Fruit fly (Drosophila melanogaster): Measurements from ENCODE around the gene mdy.

The mdy gene

DNA sequence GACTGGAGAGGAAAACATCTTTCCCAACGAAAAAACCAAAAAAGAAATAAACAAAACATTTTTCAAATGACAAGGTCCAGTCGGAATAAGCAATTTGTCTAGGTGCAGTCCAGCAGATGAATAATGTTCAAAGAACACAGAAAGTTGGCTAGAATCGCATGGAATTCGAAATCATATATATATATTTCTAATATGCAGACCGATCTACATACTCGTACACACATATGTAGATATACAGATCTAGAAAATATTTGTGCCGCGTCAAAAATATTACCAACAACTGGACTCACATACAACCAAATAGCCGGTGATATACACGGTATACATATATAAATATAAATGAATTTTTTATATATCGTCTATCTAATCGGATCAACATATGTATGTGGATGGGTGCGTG is 23.2 kb downstream of the mdy start:
- TF ChIP-seq h (optimal IDR thresholded peaks at IDR 0.05), result no peak
- TF ChIP-seq ttk (optimal IDR thresholded peaks at IDR 0.05), result no peak
- TF ChIP-seq Sin3A (optimal IDR thresholded peaks at IDR 0.05), result no peak
- TF ChIP-seq insv (optimal IDR thresholded peaks at IDR 0.05), result no peak
- no peak for TF ChIP-seq psq (optimal IDR thresholded peaks at IDR 0.05)
- no peak for TF ChIP-seq Myc (optimal IDR thresholded peaks at IDR 0.05)

dm6 chr2L:16842505-16842904 is 26.0 kb downstream of the mdy start:
- TF ChIP-seq psq (optimal IDR thresholded peaks at IDR 0.05) (no peak), insv (optimal IDR thresholded peaks at IDR 0.05) (no peak), h (optimal IDR thresholded peaks at IDR 0.05) (no peak), ttk (optimal IDR thresholded peaks at IDR 0.05) (no peak), Sin3A (optimal IDR thresholded peaks at IDR 0.05) (no peak), Myc (optimal IDR thresholded peaks at IDR 0.05) (no peak)

dm6 chr2L:16843336-16843735 is 26.9 kb downstream of the mdy start:
- TF ChIP-seq Sin3A (optimal IDR thresholded peaks at IDR 0.05) (no peak), h (optimal IDR thresholded peaks at IDR 0.05) (no peak), psq (optimal IDR thresholded peaks at IDR 0.05) (no peak), insv (optimal IDR thresholded peaks at IDR 0.05) (no peak), Myc (optimal IDR thresholded peaks at IDR 0.05) (no peak), ttk (optimal IDR thresholded peaks at IDR 0.05) (no peak)

dm6 chr2L:16845179-16845578 is 28.7 kb downstream of the mdy start:
- no peak for TF ChIP-seq h (optimal IDR thresholded peaks at IDR 0.05)
- TF ChIP-seq Myc (optimal IDR thresholded peaks at IDR 0.05), result no peak
- TF ChIP-seq psq (optimal IDR thresholded peaks at IDR 0.05), result no peak
- no peak for TF ChIP-seq ttk (optimal IDR thresholded peaks at IDR 0.05)
- TF ChIP-seq insv (optimal IDR thresholded peaks at IDR 0.05), result no peak
- no peak for TF ChIP-seq Sin3A (optimal IDR thresholded peaks at IDR 0.05)

DNA sequence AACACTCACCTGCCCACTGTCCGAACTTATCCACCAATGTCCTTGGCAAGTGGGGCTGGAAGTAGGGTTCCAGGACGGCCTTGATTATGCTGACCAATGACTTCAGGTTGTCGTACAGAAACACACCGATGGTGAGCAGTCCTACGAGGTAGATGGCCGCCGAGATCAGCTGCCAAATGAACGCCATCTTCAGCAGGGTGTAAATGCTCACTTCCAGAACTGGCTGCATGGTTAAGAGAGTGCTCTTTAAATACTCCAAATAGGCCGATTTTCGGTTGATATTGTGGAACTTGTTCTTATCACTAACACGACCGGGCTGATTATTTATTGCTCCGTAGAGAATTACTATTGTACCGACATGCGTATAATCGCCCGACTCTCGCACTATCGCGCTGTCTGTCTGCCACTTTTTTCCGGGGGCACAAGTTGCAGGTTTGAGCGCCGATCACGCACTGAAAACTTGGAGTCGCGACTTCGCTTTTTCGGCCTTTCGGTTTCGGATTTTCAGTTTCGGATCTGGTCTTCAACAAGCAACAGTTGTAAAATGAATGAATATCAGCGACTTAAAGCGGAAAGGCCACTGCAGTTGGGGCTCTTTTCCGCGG is 30.4 kb downstream of the mdy start:
- TF ChIP-seq psq (optimal IDR thresholded peaks at IDR 0.05) (no peak), h (optimal IDR thresholded peaks at IDR 0.05) (no peak), insv (optimal IDR thresholded peaks at IDR 0.05) (no peak)

DNA sequence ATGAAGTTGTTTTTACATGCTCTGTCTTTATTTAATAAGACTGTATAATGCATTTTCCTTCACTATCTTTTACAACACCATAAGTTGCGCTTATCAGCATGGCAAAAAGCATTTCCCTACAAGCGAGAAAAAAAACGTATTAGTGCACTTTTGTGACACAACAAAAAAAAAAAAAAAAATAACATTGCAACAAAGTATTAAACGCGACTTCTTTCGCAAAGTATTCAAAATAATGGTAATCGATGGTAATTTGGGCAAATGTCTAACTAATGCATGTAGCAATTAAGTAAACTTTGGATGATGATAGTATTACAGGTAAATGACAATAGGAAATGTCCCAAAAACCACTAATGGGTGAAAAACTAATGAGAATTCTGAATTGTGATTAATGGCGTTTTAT is 31.5 kb downstream of the mdy start:
- no peak for TF ChIP-seq insv (optimal IDR thresholded peaks at IDR 0.05)
- TF ChIP-seq Myc (optimal IDR thresholded peaks at IDR 0.05), result no peak
- TF ChIP-seq h (optimal IDR thresholded peaks at IDR 0.05), result no peak
- no peak for TF ChIP-seq ttk (optimal IDR thresholded peaks at IDR 0.05)
- TF ChIP-seq Sin3A (optimal IDR thresholded peaks at IDR 0.05), result no peak
- TF ChIP-seq psq (optimal IDR thresholded peaks at IDR 0.05), result no peak

DNA sequence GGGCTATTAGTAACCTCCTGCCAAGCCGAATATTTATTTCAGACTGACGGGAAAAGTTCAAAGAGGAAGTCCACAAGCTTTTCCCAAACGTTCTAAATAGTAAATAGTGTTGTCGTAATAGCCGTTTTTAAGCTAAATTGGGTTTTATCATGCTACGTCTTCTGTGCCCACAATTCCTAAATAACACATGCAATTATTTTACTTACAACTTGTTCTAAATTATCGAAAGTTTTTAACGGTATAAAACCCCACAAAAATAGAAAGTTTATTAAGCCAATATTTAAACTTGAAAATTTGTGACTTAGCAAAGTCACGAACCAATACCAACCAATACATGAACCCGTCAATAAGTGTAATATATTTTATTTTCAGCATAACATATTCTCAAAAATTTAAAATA is 32.2 kb downstream of the mdy start, which contains the start of gene CG13284:
Gene CG13284 (minus strand): TSS at position 47 of the 400 bp plus-strand sequence.
- TF ChIP-seq h (optimal IDR thresholded peaks at IDR 0.05) (no peak), Myc (optimal IDR thresholded peaks at IDR 0.05) (no peak), Sin3A (optimal IDR thresholded peaks at IDR 0.05) (no peak), ttk (optimal IDR thresholded peaks at IDR 0.05) (no peak), psq (optimal IDR thresholded peaks at IDR 0.05) (no peak), insv (optimal IDR thresholded peaks at IDR 0.05) (no peak)

DNA sequence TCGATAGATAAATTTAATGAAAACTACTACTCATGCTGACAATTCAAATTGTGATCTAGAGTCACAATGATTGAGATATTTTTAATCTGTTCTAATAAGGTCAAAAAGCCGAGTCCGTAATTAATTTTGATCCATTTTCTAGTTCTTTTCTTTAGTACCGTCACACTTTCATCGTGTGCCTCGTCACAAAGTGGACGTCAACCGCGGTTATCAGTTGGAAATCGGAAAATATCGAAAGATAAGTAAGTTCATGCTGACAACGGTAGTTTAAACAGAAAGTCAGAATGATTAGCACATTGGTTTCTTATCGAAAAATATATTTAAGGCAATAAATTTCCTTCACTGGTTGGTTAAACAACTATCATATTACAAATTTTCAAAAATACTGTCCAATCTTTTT is 34.0 kb downstream of the mdy start:
- no peak for TF ChIP-seq Myc (optimal IDR thresholded peaks at IDR 0.05)
- TF ChIP-seq ttk (optimal IDR thresholded peaks at IDR 0.05), result no peak
- no peak for TF ChIP-seq psq (optimal IDR thresholded peaks at IDR 0.05)
- no peak for TF ChIP-seq Sin3A (optimal IDR thresholded peaks at IDR 0.05)
- no peak for TF ChIP-seq h (optimal IDR thresholded peaks at IDR 0.05)
- TF ChIP-seq insv (optimal IDR thresholded peaks at IDR 0.05), result no peak

dm6 chr2L:16852318-16852932 is 36.0 kb downstream of the mdy start, which contains the start of gene CG31810:
TSS of gene CG31810 (minus strand) at chr2L:16852368.
- no peak for TF ChIP-seq Sin3A (optimal IDR thresholded peaks at IDR 0.05)
- no peak for TF ChIP-seq h (optimal IDR thresholded peaks at IDR 0.05)
- TF ChIP-seq insv (optimal IDR thresholded peaks at IDR 0.05), result no peak
- no peak for TF ChIP-seq psq (optimal IDR thresholded peaks at IDR 0.05)
- no peak for TF ChIP-seq ttk (optimal IDR thresholded peaks at IDR 0.05)
- no peak for TF ChIP-seq Myc (optimal IDR thresholded peaks at IDR 0.05)

DNA sequence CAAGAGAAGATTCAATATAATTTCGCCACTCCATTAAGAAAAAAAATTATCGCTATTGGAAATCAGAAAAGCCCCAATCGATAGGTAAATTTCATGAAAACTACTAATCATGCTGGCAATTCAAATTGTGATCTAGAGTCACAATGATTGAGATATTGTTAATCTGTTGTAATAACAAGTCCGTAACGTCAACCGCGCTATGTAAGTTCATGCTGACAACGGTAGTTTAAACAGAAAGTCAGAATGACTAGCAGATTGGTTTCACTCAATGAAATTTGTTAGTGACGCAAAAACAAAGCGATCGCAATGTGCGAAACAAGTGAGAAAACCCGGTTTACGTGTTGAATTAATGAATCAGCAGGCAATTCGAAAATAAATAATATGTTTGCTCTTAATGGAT is 40.7 kb downstream of the mdy start:
- TF ChIP-seq ttk (optimal IDR thresholded peaks at IDR 0.05), result no peak
- TF ChIP-seq h (optimal IDR thresholded peaks at IDR 0.05), result no peak

DNA sequence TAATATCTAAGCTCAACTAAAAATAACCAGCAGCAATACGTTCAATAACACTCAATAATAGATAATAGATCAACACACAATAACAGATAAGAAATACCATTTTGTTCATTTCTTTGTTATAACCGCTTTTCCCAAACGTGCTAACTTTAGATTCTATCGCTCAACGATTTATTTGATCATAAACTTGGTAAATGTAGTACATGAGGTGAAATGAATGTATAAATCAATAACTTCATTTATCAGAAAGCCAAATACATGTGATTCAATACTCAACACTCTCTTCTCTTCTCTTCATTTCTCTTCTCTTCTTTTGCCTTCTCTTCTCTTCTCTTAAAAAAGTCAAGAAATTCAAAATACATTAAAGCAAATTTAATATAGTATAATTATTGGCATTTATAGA is 41.2 kb downstream of the mdy start:
- TF ChIP-seq psq (optimal IDR thresholded peaks at IDR 0.05) (no peak), Myc (optimal IDR thresholded peaks at IDR 0.05) (no peak)

- TF ChIP-seq h (optimal IDR thresholded peaks at IDR 0.05) (no peak), ttk (optimal IDR thresholded peaks at IDR 0.05) (no peak), Myc (optimal IDR thresholded peaks at IDR 0.05) (no peak), psq (optimal IDR thresholded peaks at IDR 0.05) (no peak)
These were observed 42.1 kb downstream of the mdy start, which contains the start of gene CG31809 for dm6 chr2L:16858466-16859007. TSS of gene CG31809 (minus strand) at chr2L:16858714.

DNA sequence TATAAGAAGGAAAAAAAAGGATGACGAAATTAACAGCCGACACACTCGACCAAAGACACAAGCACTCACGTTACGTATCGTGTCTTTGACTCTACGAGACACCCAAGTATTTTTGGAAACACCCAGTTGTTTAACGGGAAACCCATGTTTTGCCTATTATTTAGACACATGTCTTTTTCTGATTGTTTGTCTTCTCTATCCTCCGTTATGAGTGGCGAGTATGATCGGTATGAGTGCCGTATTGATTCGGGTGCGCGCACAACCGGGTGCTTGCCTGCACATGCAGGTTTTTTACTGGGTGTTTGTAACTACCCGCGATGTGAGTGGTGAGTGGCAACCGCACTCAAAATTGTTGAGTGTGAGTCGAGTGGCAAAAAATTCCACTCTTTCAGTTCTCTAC is 42.6 kb downstream of the mdy start:
- TF ChIP-seq insv (optimal IDR thresholded peaks at IDR 0.05), result no peak
